Worm (Caenorhabditis elegans): ENCODE measurements around the gene T01G5.7.

DNA sequence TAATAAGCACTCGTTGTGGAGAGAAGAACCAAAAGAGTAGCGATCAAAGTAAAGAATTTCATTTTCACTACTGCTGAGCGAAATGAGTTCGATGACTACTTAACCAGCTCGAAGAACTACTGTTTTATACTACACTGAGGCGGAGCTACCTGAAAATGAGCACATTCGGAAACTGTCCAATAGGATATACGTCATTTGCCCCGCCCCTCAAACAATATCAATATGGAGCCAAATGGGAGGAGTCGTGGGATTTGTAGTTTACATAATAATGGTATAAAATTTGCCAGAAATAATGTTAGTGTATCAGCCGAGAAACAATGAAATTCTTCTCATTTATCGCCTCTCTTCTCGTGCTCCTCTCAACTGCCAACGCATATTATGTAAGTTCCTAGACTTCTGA lies 22.3 kb upstream of the T01G5.7 start, which contains the start of the genes C01G10.5 and C01G10.4:
- no peak for TF ChIP-seq F49E8.2 (tag; optimal IDR thresholded peaks at IDR 0.05; ENCODE audit: insufficient read depth)
- TF ChIP-seq F52B5.7 (tag; optimal IDR thresholded peaks at IDR 0.05): no peak
- TF ChIP-seq F22D6.2 (tag; optimal IDR thresholded peaks at IDR 0.05): no peak
- TF ChIP-seq bed-2 (GFP tag; IDR thresholded peaks at IDR 0.05): no peak
- no peak for TF ChIP-seq gei-17 (GFP tag; optimal IDR thresholded peaks at IDR 0.05)
- TF ChIP-seq unc-62 (GFP tag; optimal IDR thresholded peaks at IDR 0.05): no peak
- no peak for TF ChIP-seq nhr-90 (tag; optimal IDR thresholded peaks at IDR 0.05)
- TF ChIP-seq C17E4.6 (GFP tag; IDR thresholded peaks at IDR 0.05): no peak
- no peak for TF ChIP-seq madf-3 (GFP tag; IDR thresholded peaks at IDR 0.05)
- no peak for TF ChIP-seq let-526 (GFP tag; IDR thresholded peaks at IDR 0.05)
- no peak for TF ChIP-seq ztf-6 (GFP tag; IDR thresholded peaks at IDR 0.05)
- no peak for TF ChIP-seq pha-4 (tag; optimal IDR thresholded peaks at IDR 0.05)
